Worm (Caenorhabditis elegans) whole organism, L2 larva: Measurements from ENCODE around the gene srw-68.
"Not testable (repeated sequence)": the region's sequence is repeated elsewhere in the genome, so short reads cannot be mapped to it uniquely, and the experiment has no call there.

Experiments used
- C34F6.9 ChIP-seq: fragments of 150-350 bp; optimal IDR thresholded peaks from 2 replicates; lab custom pipeline; 2014; ENCODE audit warnings: missing biosample characterization, missing genetic modification characterization
- F13H6.1 ChIP-seq: sonication (generic microtip); optimal IDR thresholded peaks from 2 replicates; lab custom pipeline; 2016; ENCODE audit warnings: missing genetic modification characterization, missing compliant biosample characterization
- R02D3.7 ChIP-seq: fragments of 150-350 bp; optimal IDR thresholded peaks from 2 replicates; lab custom pipeline; 2014; ENCODE audit warnings: missing biosample characterization, missing genetic modification characterization
- ZK546.5 ChIP-seq: sonication (generic microtip); optimal IDR thresholded peaks from 2 replicates; lab custom pipeline; 2017; ENCODE audit warnings: missing biosample characterization, missing genetic modification characterization
- alr-1 ChIP-seq: fragments of 150-350 bp; optimal IDR thresholded peaks from 2 replicates; lab custom pipeline; 2014; ENCODE audit warnings: missing biosample characterization, missing genetic modification characterization
- aly-2 ChIP-seq: fragments of 150-350 bp; optimal IDR thresholded peaks from 2 replicates; lab custom pipeline; 2014; ENCODE audit warnings: missing biosample characterization, missing genetic modification characterization
- ama-1 ChIP-seq: fragments of 150-350 bp; optimal IDR thresholded peaks from 2 replicates; lab custom pipeline; 2018; ENCODE audit warnings: inconsistent platforms
- ceh-16 ChIP-seq: fragments of 150-350 bp; optimal IDR thresholded peaks from 2 replicates; lab custom pipeline; 2014; ENCODE audit warnings: missing biosample characterization, missing genetic modification characterization
- crh-2 ChIP-seq: sonication (generic microtip); optimal IDR thresholded peaks from 2 replicates; lab custom pipeline; 2017; ENCODE audit warnings: missing biosample characterization, missing genetic modification characterization
- dmd-4 ChIP-seq: sonication (generic microtip); optimal IDR thresholded peaks from 2 replicates; lab custom pipeline; 2017; ENCODE audit warnings: missing biosample characterization, missing genetic modification characterization
- egl-27 ChIP-seq: sonication (generic microtip); optimal IDR thresholded peaks from 3 replicates; lab custom pipeline; 2017; ENCODE audit warnings: missing biosample characterization, missing genetic modification reagents, missing genetic modification characterization
- elt-1 ChIP-seq: fragments of 150-350 bp; optimal IDR thresholded peaks from 2 replicates; lab custom pipeline; 2014; ENCODE audit warnings: missing biosample characterization, missing genetic modification characterization
- fos-1 ChIP-seq: fragments of 150-350 bp; optimal IDR thresholded peaks from 2 replicates; lab custom pipeline; 2014; ENCODE audit warnings: missing biosample characterization, missing genetic modification characterization
- gmeb-1 ChIP-seq: fragments of 150-350 bp; optimal IDR thresholded peaks from 2 replicates; lab custom pipeline; 2014; ENCODE audit warnings: missing biosample characterization, missing genetic modification characterization
- lin-11 ChIP-seq: fragments of 150-350 bp; sonication (generic microtip); optimal IDR thresholded peaks from 2 replicates; lab custom pipeline; 2014; ENCODE audit warnings: missing biosample characterization, missing genetic modification characterization, inconsistent platforms, mixed read lengths
- lin-13 ChIP-seq: fragments of 150-350 bp; optimal IDR thresholded peaks from 2 replicates; lab custom pipeline; 2014; ENCODE audit warnings: missing biosample characterization, missing genetic modification reagents, missing genetic modification characterization
- lin-39 ChIP-seq: fragments of 150-350 bp; optimal IDR thresholded peaks from 2 replicates; lab custom pipeline; 2014; ENCODE audit warnings: missing biosample characterization, missing genetic modification reagents, missing genetic modification characterization
- lsy-2 ChIP-seq, 2 experiments: fragments of 150-350 bp in 1 of 2; sonication (generic microtip) in 1 of 2; optimal IDR thresholded peaks; 2 replicates each; lab custom pipeline; 2014 to 2017; ENCODE audit warnings: missing biosample characterization in 2 of 2, missing genetic modification characterization in 2 of 2
- mdl-1 ChIP-seq, 2 experiments: fragments of 150-350 bp in 1 of 2; sonication (generic microtip) in 1 of 2; optimal IDR thresholded peaks; 2 replicates each; lab custom pipeline; 2017; ENCODE audit warnings: missing biosample characterization in 2 of 2, missing genetic modification characterization in 2 of 2
- nhr-10 ChIP-seq: sonication (generic microtip); optimal IDR thresholded peaks from 2 replicates; lab custom pipeline; 2017; ENCODE audit warnings: missing biosample characterization, missing genetic modification characterization
- nhr-11 ChIP-seq: fragments of 150-350 bp; optimal IDR thresholded peaks from 2 replicates; lab custom pipeline; 2014; ENCODE audit warnings: missing biosample characterization, missing genetic modification characterization
- nhr-12 ChIP-seq: fragments of 150-350 bp; optimal IDR thresholded peaks from 2 replicates; lab custom pipeline; 2014; ENCODE audit warnings: missing biosample characterization, missing genetic modification characterization
- nhr-129 ChIP-seq: fragments of 150-350 bp; optimal IDR thresholded peaks from 2 replicates; lab custom pipeline; 2014; ENCODE audit warnings: missing biosample characterization, missing genetic modification characterization
- nhr-21 ChIP-seq: fragments of 150-350 bp; optimal IDR thresholded peaks from 2 replicates; lab custom pipeline; 2014; ENCODE audit warnings: missing biosample characterization, missing genetic modification characterization
- nhr-23 ChIP-seq: fragments of 150-350 bp; optimal IDR thresholded peaks from 2 replicates; lab custom pipeline; 2014; ENCODE audit warnings: missing biosample characterization, missing genetic modification reagents, missing genetic modification characterization
- nhr-25 ChIP-seq: fragments of 150-350 bp; sonication (generic microtip); optimal IDR thresholded peaks from 3 replicates; lab custom pipeline; 2014; ENCODE audit warnings: missing biosample characterization, missing genetic modification characterization
- nhr-6 ChIP-seq: fragments of 150-350 bp; optimal IDR thresholded peaks from 2 replicates; lab custom pipeline; 2014; ENCODE audit warnings: missing biosample characterization, missing genetic modification characterization
- nhr-77 ChIP-seq: fragments of 150-350 bp; optimal IDR thresholded peaks from 2 replicates; lab custom pipeline; 2014; ENCODE audit warnings: missing biosample characterization, missing genetic modification characterization
- sma-9 ChIP-seq, 2 experiments: fragments of 150-350 bp in 1 of 2; sonication (generic microtip) in 1 of 2; optimal IDR thresholded peaks; 2 replicates each; lab custom pipeline; 2014 to 2016; ENCODE audit warnings: missing genetic modification characterization in 2 of 2, mild to moderate bottlenecking in 1 of 2, missing biosample characterization in 1 of 2, missing compliant biosample characterization in 1 of 2, missing genetic modification reagents in 1 of 2, moderate library complexity in 1 of 2
- snpc-4 ChIP-seq: fragments of 150-350 bp; optimal IDR thresholded peaks from 2 replicates; lab custom pipeline; 2014; ENCODE audit warnings: missing biosample characterization, missing genetic modification characterization
- unc-39 ChIP-seq: fragments of 150-350 bp; optimal IDR thresholded peaks from 2 replicates; lab custom pipeline; 2014; ENCODE audit warnings: missing biosample characterization, missing genetic modification characterization
- unc-55 ChIP-seq: fragments of 150-350 bp; sonication (generic microtip); optimal IDR thresholded peaks from 3 replicates; lab custom pipeline; 2014; ENCODE audit warnings: missing biosample characterization, missing genetic modification reagents, missing genetic modification characterization
- unc-62 ChIP-seq: fragments of 150-350 bp; optimal IDR thresholded peaks from 2 replicates; lab custom pipeline; 2014; ENCODE audit warnings: missing biosample characterization, missing genetic modification reagents, missing genetic modification characterization
- zag-1 ChIP-seq: fragments of 150-350 bp; optimal IDR thresholded peaks from 2 replicates; lab custom pipeline; 2014; ENCODE audit warnings: missing biosample characterization, missing genetic modification characterization
- ztf-1 ChIP-seq: fragments of 200-800 bp; sonication (Bioruptor generic); conservative IDR thresholded peaks from 2 replicates; pipeline ENCODE4 v1.3.6; 2022; ENCODE audit warnings: missing genetic modification characterization, missing compliant biosample characterization

Gene srw-68

ce11 chrV:7449303-7449827 lies 22.9 kb upstream of the srw-68 start, which contains the start of gene try-12:
Gene try-12, plus strand, starts transcription at chrV:7449353.
- no peak for TF ChIP-seq ama-1 (lab: Kevin White, UChicago)
- TF ChIP-seq lsy-2 (tag; optimal IDR thresholded peaks at IDR 0.05; lab: Kevin White, UChicago): no peak
- TF ChIP-seq unc-62 (GFP tag; lab: Kevin White, UChicago): no peak
- no peak for TF ChIP-seq nhr-21
- TF ChIP-seq nhr-11 (tag; lab: Kevin White, UChicago): no peak
- TF ChIP-seq crh-2 (tag; lab: Kevin White, UChicago): no peak
- no peak for TF ChIP-seq nhr-25
- no peak for TF ChIP-seq nhr-129 (tag; lab: Kevin White, UChicago)
- no peak for TF ChIP-seq fos-1 (tag; lab: Kevin White, UChicago)
- TF ChIP-seq nhr-77: no peak
- TF ChIP-seq unc-39: no peak
- no peak for TF ChIP-seq egl-27 (tag; lab: Kevin White, UChicago)
- TF ChIP-seq nhr-10 (tag; lab: Kevin White, UChicago): no peak
- TF ChIP-seq lin-11: no peak
- TF ChIP-seq alr-1 (tag; lab: Kevin White, UChicago): no peak
- TF ChIP-seq ZK546.5 (tag; lab: Kevin White, UChicago): no peak
- TF ChIP-seq ceh-16 (tag; lab: Kevin White, UChicago): no peak
- TF ChIP-seq sma-9 (GFP tag; optimal IDR thresholded peaks at IDR 0.05; lab: Kevin White, UChicago): no peak
- no peak for TF ChIP-seq sma-9 (tag; optimal IDR thresholded peaks at IDR 0.05; lab: Kevin White, UChicago)
- TF ChIP-seq dmd-4: no peak
- TF ChIP-seq F13H6.1: no peak

DNA sequence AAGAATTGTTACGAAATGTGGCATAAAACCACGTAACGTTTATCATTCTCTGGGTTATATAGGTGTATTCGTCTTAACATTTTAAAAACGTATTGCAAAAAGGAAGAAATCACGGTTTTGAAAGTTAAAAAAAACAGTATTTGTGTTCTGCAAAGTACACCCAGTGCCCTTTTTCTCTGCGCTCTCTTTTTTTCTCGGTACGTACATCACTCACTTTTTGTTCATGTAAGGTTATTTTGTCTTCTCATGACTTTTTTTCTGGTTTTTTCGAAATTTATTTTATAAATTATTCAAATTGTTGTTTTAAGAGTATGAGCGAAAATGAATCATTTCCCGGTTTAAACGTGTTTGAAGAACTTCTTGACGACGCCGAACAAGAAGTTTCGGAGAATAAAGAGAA lies 20.5 kb upstream of the srw-68 start, which contains the start of gene F25E5.5:
Gene F25E5.5, plus strand, starts transcription at position 301 of the 400 bp plus-strand sequence.
- no peak for TF ChIP-seq sma-9 (GFP tag; optimal IDR thresholded peaks at IDR 0.05; lab: Kevin White, UChicago)
- TF ChIP-seq sma-9 (tag; optimal IDR thresholded peaks at IDR 0.05; lab: Kevin White, UChicago): no peak
- no peak for TF ChIP-seq C34F6.9 (tag; lab: Kevin White, UChicago)
- no peak for TF ChIP-seq lin-13 (GFP tag; lab: Kevin White, UChicago)
- no peak for TF ChIP-seq nhr-12 (tag; lab: Kevin White, UChicago)
- TF ChIP-seq nhr-6 (tag; lab: Kevin White, UChicago): no peak
- TF ChIP-seq nhr-77: no peak
- TF ChIP-seq snpc-4 (tag; lab: Kevin White, UChicago): no peak
- TF ChIP-seq elt-1 (tag; lab: Kevin White, UChicago): no peak
- no peak for TF ChIP-seq lin-39 (tag; lab: Kevin White, UChicago)
- no peak for TF ChIP-seq alr-1 (tag; lab: Kevin White, UChicago)
- TF ChIP-seq dmd-4: no peak
- TF ChIP-seq unc-39: no peak
- no peak for TF ChIP-seq nhr-10 (tag; lab: Kevin White, UChicago)
- no peak for TF ChIP-seq nhr-11 (tag; lab: Kevin White, UChicago)

DNA sequence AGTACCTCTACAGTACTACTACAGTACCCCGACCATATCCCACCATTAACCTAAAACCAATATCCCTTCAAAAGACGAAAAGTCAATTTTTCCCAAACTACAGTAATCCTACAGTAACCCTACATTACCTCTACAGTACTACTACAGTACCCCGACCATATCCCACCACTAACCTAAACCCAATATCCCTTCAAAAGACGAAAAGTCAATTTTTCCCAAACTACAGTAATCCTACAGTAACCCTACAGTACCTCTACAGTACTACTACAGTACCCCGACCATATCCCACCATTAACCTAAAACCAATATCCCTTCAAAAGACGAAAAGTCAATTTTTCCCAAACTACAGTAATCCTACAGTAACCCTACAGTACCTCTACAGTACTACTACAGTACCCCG lies 17.8 kb upstream of the srw-68 start, which contains the start of gene nhr-141:
Gene nhr-141, plus strand, starts transcription at position 331 of the 400 bp plus-strand sequence.
- not testable (repeated sequence) for TF ChIP-seq mdl-1 (tag; optimal IDR thresholded peaks at IDR 0.05; lab: Kevin White, UChicago); nhr-6 (tag; lab: Kevin White, UChicago); nhr-23 (tag; lab: Kevin White, UChicago)

DNA sequence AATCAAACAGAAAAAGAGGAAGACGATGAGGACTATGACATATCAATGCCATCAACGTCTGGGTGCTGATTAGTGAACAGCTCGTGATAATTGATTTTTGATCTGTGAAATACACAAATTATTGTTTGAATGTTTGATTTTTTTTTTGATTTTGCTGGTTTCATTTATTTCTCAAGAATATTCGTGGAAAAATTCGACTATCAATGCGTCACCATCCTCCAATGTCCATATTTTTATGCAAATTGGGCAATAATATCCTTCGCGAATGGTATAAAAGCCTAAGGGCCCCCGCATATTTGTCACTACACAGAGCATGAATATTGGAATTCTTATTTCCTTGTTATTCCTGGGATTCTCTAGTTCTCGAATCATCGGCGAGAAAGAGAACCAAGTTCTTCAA lies 13.3 kb upstream of the srw-68 start, which contains the start of gene try-13:
Gene try-13, plus strand, starts transcription at position 301 of the 400 bp plus-strand sequence.
- TF ChIP-seq unc-55 (GFP tag; lab: Kevin White, UChicago) (no peak), ama-1 (lab: Kevin White, UChicago) (no peak), dmd-4 (no peak), ztf-1 (GFP tag; lab: Robert Waterston, UW) (no peak), nhr-77 (no peak), ZK546.5 (tag; lab: Kevin White, UChicago) (no peak), lin-39 (tag; lab: Kevin White, UChicago) (no peak), lin-13 (GFP tag; lab: Kevin White, UChicago) (no peak), gmeb-1 (no peak)

ce11 chrV:7437985-7438384 lies 11.5 kb upstream of the srw-68 start, which contains the start of gene F25E5.16:
Gene F25E5.16, plus strand, starts transcription at chrV:7438285.
- TF ChIP-seq lsy-2 (tag; optimal IDR thresholded peaks at IDR 0.05; lab: Kevin White, UChicago) (no peak), aly-2 (no peak), nhr-10 (tag; lab: Kevin White, UChicago) (no peak), lin-39 (tag; lab: Kevin White, UChicago) (no peak), ztf-1 (GFP tag; lab: Robert Waterston, UW) (no peak), zag-1 (tag; lab: Kevin White, UChicago) (no peak), nhr-12 (tag; lab: Kevin White, UChicago) (no peak), unc-55 (GFP tag; lab: Kevin White, UChicago) (no peak), R02D3.7 (no peak), unc-39 (no peak), egl-27 (tag; lab: Kevin White, UChicago) (no peak), fos-1 (tag; lab: Kevin White, UChicago) (no peak)
